Fruit fly (Drosophila melanogaster): ENCODE results near the gene CG10621.

The CG10621 gene

dm6 chr2L:18924642-18925244 is 29.5 kb downstream of the CG10621 start:
- TF ChIP-seq pan (optimal IDR thresholded peaks at IDR 0.05) (no peak), Hnf4 (GFP tag; optimal IDR thresholded peaks at IDR 0.05) (no peak), Jra (GFP tag; optimal IDR thresholded peaks at IDR 0.05) (no peak), tai (GFP tag; optimal IDR thresholded peaks at IDR 0.05) (no peak), Abd-B (GFP tag; optimal IDR thresholded peaks at IDR 0.05) (no peak), Rel (GFP tag; optimal IDR thresholded peaks at IDR 0.05) (no peak), Rel (tag; optimal IDR thresholded peaks at IDR 0.05) (no peak), GATAd (GFP tag; optimal IDR thresholded peaks at IDR 0.05) (no peak), CG9705 (GFP tag; optimal IDR thresholded peaks at IDR 0.05) (no peak), jim (GFP tag; optimal IDR thresholded peaks at IDR 0.05) (no peak), CrebA (GFP tag; optimal IDR thresholded peaks at IDR 0.05; ENCODE audit: borderline replicate concordance) (no peak), h (GFP tag; optimal IDR thresholded peaks at IDR 0.05) (no peak), Mio (GFP tag; optimal IDR thresholded peaks at IDR 0.05) (no peak), Vsx2 (GFP tag; optimal IDR thresholded peaks at IDR 0.05; ENCODE audit: partially characterized antibody) (no peak), Hr83 (GFP tag; optimal IDR thresholded peaks at IDR 0.05; ENCODE audit: poor library complexity, severe bottlenecking) (no peak)

DNA sequence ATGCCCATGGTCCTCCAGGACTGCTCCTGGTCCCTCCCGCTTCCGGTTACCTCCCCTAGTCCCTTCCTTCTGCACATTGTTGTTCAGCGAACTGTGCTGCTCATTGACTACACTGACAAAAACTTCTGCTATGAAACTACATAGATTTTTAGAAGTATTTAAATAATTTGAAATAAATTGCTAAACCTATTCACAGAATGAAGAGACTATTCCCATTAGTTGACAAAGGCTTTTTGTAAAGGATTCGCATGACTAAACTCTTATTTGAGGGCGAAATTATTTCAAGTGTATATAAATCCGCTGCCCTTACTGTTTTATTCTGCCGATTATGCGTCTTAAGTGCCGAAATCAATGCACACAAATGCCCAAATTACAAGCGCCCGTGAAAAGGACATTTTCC is 33.0 kb downstream of the CG10621 start:
- no peak for TF ChIP-seq tai (GFP tag; optimal IDR thresholded peaks at IDR 0.05)
- peak; percentile 57 for TF ChIP-seq ey (GFP tag; optimal IDR thresholded peaks at IDR 0.05)
- TF ChIP-seq br (GFP tag; optimal IDR thresholded peaks at IDR 0.05) = peak; percentile 27
- peak; percentile 41 for TF ChIP-seq h (GFP tag; optimal IDR thresholded peaks at IDR 0.05)
- TF ChIP-seq HLH106 (tag; optimal IDR thresholded peaks at IDR 0.05) = peak; percentile 32
- peak; percentile 42 for TF ChIP-seq Sp1 (GFP tag; optimal IDR thresholded peaks at IDR 0.05)
- TF ChIP-seq Mio (GFP tag; optimal IDR thresholded peaks at IDR 0.05) = no peak
- TF ChIP-seq Hnf4 (GFP tag; optimal IDR thresholded peaks at IDR 0.05) = peak; percentile 4
- peak; percentile 33 for TF ChIP-seq rgr (GFP tag; optimal IDR thresholded peaks at IDR 0.05)
- no peak for TF ChIP-seq Myc (optimal IDR thresholded peaks at IDR 0.05)
- TF ChIP-seq jim (GFP tag; optimal IDR thresholded peaks at IDR 0.05) = no peak
- TF ChIP-seq OdsH (GFP tag; optimal IDR thresholded peaks at IDR 0.05) = peak; percentile 5
- peak; percentile 46 for TF ChIP-seq fru (GFP tag; optimal IDR thresholded peaks at IDR 0.05)
- TF ChIP-seq foxo (GFP tag; optimal IDR thresholded peaks at IDR 0.05) = peak in 1 of 2 experiments; percentile 53
- no peak for TF ChIP-seq lola (GFP tag; optimal IDR thresholded peaks at IDR 0.05)
- no peak for TF ChIP-seq Hr83 (GFP tag; optimal IDR thresholded peaks at IDR 0.05; ENCODE audit: poor library complexity, severe bottlenecking)
- TF ChIP-seq Rel (GFP tag; optimal IDR thresholded peaks at IDR 0.05) = no peak
- TF ChIP-seq Rel (tag; optimal IDR thresholded peaks at IDR 0.05) = no peak
- TF ChIP-seq psq (GFP tag; optimal IDR thresholded peaks at IDR 0.05) = peak; percentile 5
- no peak for TF ChIP-seq Jra (GFP tag; optimal IDR thresholded peaks at IDR 0.05)
- no peak for TF ChIP-seq GATAd (GFP tag; optimal IDR thresholded peaks at IDR 0.05)
- no peak for TF ChIP-seq woc (GFP tag; optimal IDR thresholded peaks at IDR 0.05)

DNA sequence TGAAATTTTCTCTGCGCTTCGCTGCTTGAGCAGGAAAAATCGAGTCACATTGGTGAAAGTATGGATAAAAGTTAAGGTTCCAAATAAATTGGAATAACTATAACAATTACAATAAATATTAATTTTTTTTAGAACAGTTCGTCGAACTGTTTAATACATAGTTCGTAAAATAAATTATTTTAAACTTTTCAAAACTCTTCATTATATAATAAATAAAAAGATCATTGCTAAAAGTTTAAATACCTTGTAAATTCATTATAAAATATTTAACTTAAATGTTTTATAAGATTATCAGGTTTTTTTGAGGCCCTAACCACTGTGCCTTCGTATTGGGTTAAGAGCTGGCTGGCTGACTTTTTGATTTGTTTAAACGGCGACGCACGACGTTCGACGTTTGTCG is 34.8 kb downstream of the CG10621 start:
- TF ChIP-seq Dif (GFP tag; optimal IDR thresholded peaks at IDR 0.05; ENCODE audit: partially characterized antibody) (no peak), N (GFP tag; optimal IDR thresholded peaks at IDR 0.05) (no peak), sv (GFP tag; optimal IDR thresholded peaks at IDR 0.05) (no peak), usp (GFP tag; optimal IDR thresholded peaks at IDR 0.05) (no peak), HLH106 (tag; optimal IDR thresholded peaks at IDR 0.05) (no peak), fru (GFP tag; optimal IDR thresholded peaks at IDR 0.05) (no peak), Hr83 (GFP tag; optimal IDR thresholded peaks at IDR 0.05; ENCODE audit: poor library complexity, severe bottlenecking) (no peak), tai (GFP tag; optimal IDR thresholded peaks at IDR 0.05) (no peak), GATAd (GFP tag; optimal IDR thresholded peaks at IDR 0.05) (no peak), dmrt93B (GFP tag; optimal IDR thresholded peaks at IDR 0.05) (no peak), Sp1 (GFP tag; optimal IDR thresholded peaks at IDR 0.05) (no peak), foxo (GFP tag; optimal IDR thresholded peaks at IDR 0.05) (no peak), Jra (GFP tag; optimal IDR thresholded peaks at IDR 0.05) (no peak), dl (GFP tag; optimal IDR thresholded peaks at IDR 0.05; ENCODE audit: insufficient read depth in 1 of 2, partially characterized antibody in 2 of 2) (no peak), CG9705 (GFP tag; optimal IDR thresholded peaks at IDR 0.05) (no peak), brk (GFP tag; optimal IDR thresholded peaks at IDR 0.05) (no peak), Abd-B (GFP tag; optimal IDR thresholded peaks at IDR 0.05) (no peak)

DNA sequence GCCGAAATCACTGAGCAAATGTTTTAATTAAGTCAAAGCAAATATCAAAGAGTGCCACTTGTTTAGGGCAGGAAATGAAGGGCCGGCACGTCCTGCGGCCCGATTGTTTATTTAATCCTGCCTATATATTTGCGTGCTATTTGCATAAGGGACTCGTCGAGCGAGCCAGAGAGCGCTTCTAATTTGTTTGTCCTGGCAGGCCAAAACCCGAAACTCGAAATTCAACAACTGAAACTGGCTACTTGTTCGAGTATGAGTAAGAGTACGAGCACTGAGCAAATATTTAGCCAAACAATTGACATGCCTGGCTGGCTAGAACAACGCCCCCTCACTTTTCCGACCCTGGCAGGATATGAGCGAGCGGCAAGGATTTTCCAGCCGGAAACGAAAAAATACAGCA is 36.6 kb downstream of the CG10621 start:
- TF ChIP-seq dl (GFP tag; optimal IDR thresholded peaks at IDR 0.05; ENCODE audit: insufficient read depth in 1 of 2, partially characterized antibody in 2 of 2) (no peak), jim (GFP tag; optimal IDR thresholded peaks at IDR 0.05) (no peak), Hr78 (GFP tag; optimal IDR thresholded peaks at IDR 0.05) (no peak), psq (GFP tag; optimal IDR thresholded peaks at IDR 0.05) (no peak), Sp1 (GFP tag; optimal IDR thresholded peaks at IDR 0.05) (no peak), ey (GFP tag; optimal IDR thresholded peaks at IDR 0.05) (no peak), Mio (GFP tag; optimal IDR thresholded peaks at IDR 0.05) (no peak), N (GFP tag; optimal IDR thresholded peaks at IDR 0.05) (no peak), dmrt93B (GFP tag; optimal IDR thresholded peaks at IDR 0.05) (no peak), woc (GFP tag; optimal IDR thresholded peaks at IDR 0.05) (no peak), Vsx2 (GFP tag; optimal IDR thresholded peaks at IDR 0.05; ENCODE audit: partially characterized antibody) (no peak), Hr83 (GFP tag; optimal IDR thresholded peaks at IDR 0.05; ENCODE audit: poor library complexity, severe bottlenecking) (no peak), pan (optimal IDR thresholded peaks at IDR 0.05) (no peak), HLH106 (tag; optimal IDR thresholded peaks at IDR 0.05) (no peak), CG32264 (GFP tag; optimal IDR thresholded peaks at IDR 0.05) (no peak), br (GFP tag; optimal IDR thresholded peaks at IDR 0.05) (no peak), lola (GFP tag; optimal IDR thresholded peaks at IDR 0.05) (no peak)
